Worm (Caenorhabditis elegans): ENCODE measurements around the gene ntr-2.

ce11 chrX:14888188-14888587 lies 40.6 kb downstream of the ntr-2 start, which contains the start of gene daf-6:
- no peak for TF ChIP-seq him-1 (tag; optimal IDR thresholded peaks at IDR 0.05)
- TF ChIP-seq W03F9.2 (tag; optimal IDR thresholded peaks at IDR 0.05): no peak
- TF ChIP-seq dao-5 (tag; optimal IDR thresholded peaks at IDR 0.05): no peak

Measured in whole organism, L4/young adult.